Fruit fly (Drosophila melanogaster) whole organism, embryonic: ENCODE data around the gene Phb1.

Experiments used
- ATbp ChIP-seq: fragments of 200-800 bp; sonication (Bioruptor generic); optimal IDR thresholded peaks from 2 replicates; lab custom pipeline; 2017; ENCODE audit warnings: missing biosample characterization, mild to moderate bottlenecking, missing genetic modification characterization, missing genetic modification reagents
- Adf1 ChIP-seq: fragments of 200-800 bp; sonication (Bioruptor generic); IDR thresholded peaks from 2 replicates; pipeline ENCODE4 v1.3.6; 2022; ENCODE audit warnings: missing biosample characterization, missing genetic modification characterization
- Atf-2 ChIP-seq: fragments of 200-800 bp; sonication (Bioruptor generic); optimal IDR thresholded peaks from 2 replicates; lab custom pipeline; 2016; ENCODE audit warnings: missing biosample characterization, missing genetic modification characterization
- Atf6 ChIP-seq: fragments of 200-800 bp; sonication (Bioruptor generic); IDR thresholded peaks from 2 replicates; pipeline ENCODE4 v1.3.6; 2022; ENCODE audit warnings: missing biosample characterization, missing genetic modification characterization
- Awh ChIP-seq: fragments of 200-800 bp; sonication (Bioruptor generic); IDR thresholded peaks from 2 replicates; pipeline ENCODE4, ENCODE4 v1.3.6; 2022; ENCODE audit warnings: missing biosample characterization, missing genetic modification characterization
- B-H2 ChIP-seq: fragments of 200-800 bp; sonication (Bioruptor generic); optimal IDR thresholded peaks from 2 replicates; lab custom pipeline; 2018; ENCODE audit warnings: missing biosample characterization, mild to moderate bottlenecking, missing genetic modification characterization
- CG10366 ChIP-seq: fragments of 200-800 bp; sonication (Bioruptor generic); IDR thresholded peaks from 2 replicates; pipeline ENCODE4 v1.3.6; 2022; ENCODE audit warnings: missing biosample characterization, missing genetic modification characterization
- CG11247 ChIP-seq: fragments of 200-800 bp; sonication (Bioruptor generic); IDR thresholded peaks from 2 replicates; pipeline ENCODE4 v1.3.6; 2022; ENCODE audit warnings: missing biosample characterization, missing genetic modification characterization
- CG12219 ChIP-seq: fragments of 200-800 bp; sonication (Bioruptor generic); optimal IDR thresholded peaks from 3 replicates; lab custom pipeline; 2018; ENCODE audit warnings: missing biosample characterization, mild to moderate bottlenecking, missing genetic modification characterization
- CG14965 ChIP-seq: fragments of 200-800 bp; sonication (Bioruptor generic); optimal IDR thresholded peaks from 2 replicates; lab custom pipeline; 2016; ENCODE audit warnings: missing biosample characterization, missing genetic modification characterization, borderline replicate concordance
- CG15601 ChIP-seq: fragments of 200-800 bp; sonication (Bioruptor generic); optimal IDR thresholded peaks from 3 replicates; lab custom pipeline; 2019; ENCODE audit warnings: missing biosample characterization, mild to moderate bottlenecking, missing genetic modification characterization, moderate library complexity
- CG16815 ChIP-seq: fragments of 200-800 bp; sonication (Bioruptor generic); optimal IDR thresholded peaks from 3 replicates; lab custom pipeline; 2017; ENCODE audit warnings: missing biosample characterization, mild to moderate bottlenecking, missing genetic modification characterization
- CG17829 ChIP-seq: fragments of 200-800 bp; optimal IDR thresholded peaks from 2 replicates; lab custom pipeline; 2019; ENCODE audit warnings: missing biosample characterization, mild to moderate bottlenecking, missing genetic modification characterization, moderate library complexity
- CG30431 ChIP-seq: fragments of 200-800 bp; sonication (Bioruptor generic); optimal IDR thresholded peaks from 2 replicates; lab custom pipeline; 2017; ENCODE audit warnings: missing biosample characterization, missing genetic modification characterization
- CG4360 ChIP-seq: fragments of 200-800 bp; sonication (Bioruptor generic); IDR thresholded peaks from 2 replicates; pipeline ENCODE4 v1.3.6; 2022; ENCODE audit warnings: missing biosample characterization, missing genetic modification characterization
- CG5953 ChIP-seq: fragments of 200-800 bp; sonication (Bioruptor generic); IDR thresholded peaks from 2 replicates; pipeline ENCODE4 v1.3.6; 2022; ENCODE audit warnings: missing biosample characterization, missing genetic modification characterization
- CG6254 ChIP-seq: fragments of 200-800 bp; sonication (Bioruptor generic); optimal IDR thresholded peaks from 3 replicates; lab custom pipeline; 2017; ENCODE audit warnings: mild to moderate bottlenecking, missing biosample characterization, missing genetic modification reagents, missing genetic modification characterization
- CG6854 ChIP-seq: fragments of 200-800 bp; sonication (Bioruptor generic); optimal IDR thresholded peaks from 3 replicates; lab custom pipeline; 2017; ENCODE audit warnings: missing biosample characterization, mild to moderate bottlenecking, missing genetic modification characterization
- CG8478 ChIP-seq: fragments of >200 bp; optimal IDR thresholded peaks from 2 replicates; lab custom pipeline; 2018
- CoRest ChIP-seq: fragments of 200-800 bp; sonication (Bioruptor generic); optimal IDR thresholded peaks from 3 replicates; lab custom pipeline; 2018; ENCODE audit warnings: missing biosample characterization, mild to moderate bottlenecking, missing genetic modification characterization, moderate library complexity
- Deaf1 ChIP-seq: fragments of 200-800 bp; optimal IDR thresholded peaks from 3 replicates; lab custom pipeline; 2019; ENCODE audit warnings: missing biosample characterization, mild to moderate bottlenecking, missing genetic modification characterization, moderate library complexity
- Dek ChIP-seq: fragments of 200-800 bp; sonication (Bioruptor generic); optimal IDR thresholded peaks from 3 replicates; lab custom pipeline; 2019; ENCODE audit warnings: missing biosample characterization, mild to moderate bottlenecking, missing genetic modification characterization, moderate library complexity
- Dip2 ChIP-seq: fragments of 200-800 bp; sonication (Bioruptor generic); IDR thresholded peaks from 2 replicates; pipeline ENCODE4 v1.3.6; 2022; ENCODE audit warnings: missing biosample characterization, missing genetic modification characterization
- Drgx ChIP-seq: fragments of 200-800 bp; sonication (Bioruptor generic); IDR thresholded peaks from 2 replicates; pipeline ENCODE4 v1.3.6; 2022; ENCODE audit warnings: missing biosample characterization, missing genetic modification characterization
- E2f1 ChIP-seq: fragments of 200-800 bp; sonication (Bioruptor generic); IDR thresholded peaks from 2 replicates; pipeline ENCODE4 v1.3.6; 2022; ENCODE audit warnings: missing biosample characterization, missing genetic modification characterization
- HLH3B ChIP-seq: fragments of 200-800 bp; sonication (Bioruptor generic); IDR thresholded peaks from 2 replicates; pipeline ENCODE4 v1.3.6; 2022; ENCODE audit warnings: missing biosample characterization, missing genetic modification characterization
- Hr39 ChIP-seq: fragments of >200 bp; optimal IDR thresholded peaks from 2 replicates; lab custom pipeline; 2017
- Mad ChIP-seq: fragments of 200-800 bp; sonication (Bioruptor generic); optimal IDR thresholded peaks from 2 replicates; lab custom pipeline; 2016; ENCODE audit warnings: missing biosample characterization, missing genetic modification characterization
- Med ChIP-seq: fragments of 200-800 bp; sonication (Bioruptor generic); peaks from one replicate; lab custom pipeline; 2016; ENCODE audit warnings: missing biosample characterization, missing genetic modification characterization, mild to moderate bottlenecking, inconsistent platforms, moderate library complexity
- NC2β ChIP-seq: fragments of 200-800 bp; sonication (Bioruptor generic); optimal IDR thresholded peaks from 2 replicates; lab custom pipeline; 2016; ENCODE audit warnings: missing biosample characterization, missing genetic modification characterization
- Nf-YB ChIP-seq: fragments of 200-800 bp; sonication (Bioruptor generic); optimal IDR thresholded peaks from 3 replicates; lab custom pipeline; 2019; ENCODE audit warnings: missing biosample characterization, mild to moderate bottlenecking, missing genetic modification characterization, moderate library complexity
- Opbp ChIP-seq: fragments of 200-800 bp; sonication (Bioruptor generic); IDR thresholded peaks from 3 replicates; pipeline ENCODE4 v1.3.6; 2022; ENCODE audit warnings: missing biosample characterization, missing genetic modification characterization; ENCODE audit not compliant: partially characterized antibody
- Rfx ChIP-seq: fragments of 200-800 bp; sonication (Bioruptor generic); IDR thresholded peaks from 2 replicates; pipeline ENCODE4 v1.3.6; 2022; ENCODE audit warnings: missing biosample characterization, missing genetic modification characterization
- abd-A ChIP-seq: fragments of 200-800 bp; sonication (Bioruptor generic); optimal IDR thresholded peaks from 3 replicates; lab custom pipeline; 2019; ENCODE audit warnings: missing biosample characterization, mild to moderate bottlenecking, missing genetic modification characterization, moderate library complexity
- ap ChIP-seq: fragments of 200-800 bp; sonication (Bioruptor generic); IDR thresholded peaks from 2 replicates; pipeline ENCODE4 v1.3.6; 2022; ENCODE audit warnings: missing biosample characterization, missing genetic modification characterization
- ato ChIP-seq: fragments of 200-800 bp; sonication (Bioruptor generic); IDR thresholded peaks from 2 replicates; pipeline ENCODE4 v1.3.6; 2022; ENCODE audit warnings: missing biosample characterization, missing genetic modification characterization; ENCODE audit not compliant: partially characterized antibody
- caup ChIP-seq: fragments of 200-800 bp; sonication (Bioruptor generic); optimal IDR thresholded peaks from 3 replicates; lab custom pipeline; 2017; ENCODE audit warnings: missing biosample characterization, mild to moderate bottlenecking, missing genetic modification characterization, moderate library complexity; ENCODE audit not compliant: severe bottlenecking
- chm ChIP-seq: fragments of 200-800 bp; sonication (Bioruptor generic); IDR thresholded peaks from 2 replicates; pipeline ENCODE4 v1.3.6; 2022; ENCODE audit warnings: missing biosample characterization, missing genetic modification characterization
- crol ChIP-seq: fragments of 200-800 bp; sonication (Bioruptor generic); IDR thresholded peaks from 2 replicates; pipeline ENCODE4 v1.3.6; 2022; ENCODE audit warnings: missing biosample characterization, missing genetic modification characterization
- dm ChIP-seq: fragments of 200-800 bp; sonication (Bioruptor generic); optimal IDR thresholded peaks from 3 replicates; lab custom pipeline; 2016; ENCODE audit warnings: missing biosample characterization, missing genetic modification characterization
- ewg ChIP-seq: fragments of 200-800 bp; sonication (Bioruptor generic); optimal IDR thresholded peaks from 3 replicates; lab custom pipeline; 2017; ENCODE audit warnings: mild to moderate bottlenecking, missing biosample characterization, missing genetic modification reagents, missing genetic modification characterization
- fd96Cb ChIP-seq: fragments of 200-800 bp; sonication (Bioruptor generic); optimal IDR thresholded peaks from 2 replicates; lab custom pipeline; 2018; ENCODE audit warnings: missing biosample characterization, mild to moderate bottlenecking, missing genetic modification characterization, moderate library complexity
- nmo ChIP-seq: fragments of 200-800 bp; sonication (Bioruptor generic); optimal IDR thresholded peaks from 2 replicates; lab custom pipeline; 2018; ENCODE audit warnings: missing biosample characterization, mild to moderate bottlenecking, missing genetic modification characterization, moderate library complexity
- pros ChIP-seq: fragments of 200-800 bp; sonication (Bioruptor generic); optimal IDR thresholded peaks from 3 replicates; lab custom pipeline; 2019; ENCODE audit warnings: missing biosample characterization, mild to moderate bottlenecking, missing genetic modification characterization, moderate library complexity
- psq ChIP-seq: fragments of 200-800 bp; sonication (Bioruptor generic); optimal IDR thresholded peaks from 2 replicates; lab custom pipeline; 2017; ENCODE audit warnings: missing biosample characterization, missing genetic modification characterization
- sc ChIP-seq, 3 experiments: fragments of >200 bp in 2 of 3; fragments of 200-800 bp in 1 of 3; sonication (Bioruptor generic) in 1 of 3; optimal IDR thresholded peaks; 2 replicates in 2 of 3; 3 replicates in 1 of 3; lab custom pipeline; 2017; ENCODE audit warnings: mild to moderate bottlenecking in 1 of 3, missing biosample characterization in 1 of 3, missing genetic modification characterization in 1 of 3, missing genetic modification reagents in 1 of 3
- sd ChIP-seq: fragments of 200-800 bp; sonication (Bioruptor generic); optimal IDR thresholded peaks from 3 replicates; lab custom pipeline; 2018; ENCODE audit warnings: missing biosample characterization, mild to moderate bottlenecking, missing genetic modification characterization, moderate library complexity
- seq ChIP-seq: fragments of 200-800 bp; sonication (Bioruptor generic); IDR thresholded peaks from 2 replicates; pipeline ENCODE4 v1.3.6; 2022; ENCODE audit warnings: missing biosample characterization, missing genetic modification characterization
- shn ChIP-seq: fragments of 200-800 bp; sonication (Bioruptor generic); optimal IDR thresholded peaks from 3 replicates; lab custom pipeline; 2016; ENCODE audit warnings: missing biosample characterization, missing genetic modification characterization
- tin ChIP-seq: fragments of 200-800 bp; sonication (Bioruptor generic); optimal IDR thresholded peaks from 3 replicates; lab custom pipeline; 2016; ENCODE audit warnings: missing biosample characterization, missing genetic modification characterization
- tll ChIP-seq, 2 experiments: fragments of 200-800 bp in 1 of 2; fragments of >200 bp in 1 of 2; sonication (Bioruptor generic) in 1 of 2; optimal IDR thresholded peaks; 2 replicates each; lab custom pipeline; 2017 to 2019; ENCODE audit warnings: missing biosample characterization in 2 of 2, missing genetic modification characterization in 2 of 2, mild to moderate bottlenecking in 1 of 2, moderate library complexity in 1 of 2

Gene Phb1

dm6 chr2L:19083320-19083764, 40.3 kb downstream of the Phb1 start:
- TF ChIP-seq Dip2 (GFP tag; lab: Robert Waterston, UW) (no peak), tin (GFP tag; lab: Kevin White, UChicago) (no peak), caup (no peak), CoRest (tag; lab: Kevin White, UChicago) (no peak), CG8478 (lab: Kevin White, UChicago) (no peak), sd (no peak), CG12219 (no peak), CG10366 (GFP tag; lab: Robert Waterston, UW) (peak; percentile 70), fd96Cb (tag; lab: Kevin White, UChicago) (no peak), psq (GFP tag; lab: Kevin White, UChicago) (no peak), shn (GFP tag; lab: Kevin White, UChicago) (no peak), CG6254 (GFP tag; lab: Kevin White, UChicago) (peak; percentile 98), Nf-YB (peak; percentile 93), ato (GFP tag; lab: Robert Waterston, UW) (no peak), chm (GFP tag; lab: Robert Waterston, UW) (no peak), CG6854 (GFP tag; lab: Kevin White, UChicago) (no peak), crol (GFP tag; lab: Robert Waterston, UW) (peak; percentile 25; the same call in 1 of the 2 replicates), CG15601 (no peak), tll (GFP tag; optimal IDR thresholded peaks at IDR 0.05; lab: Kevin White, UChicago) (no peak), ap (GFP tag; lab: Robert Waterston, UW) (no peak), Rfx (GFP tag; lab: Robert Waterston, UW) (no peak), sc (optimal IDR thresholded peaks at IDR 0.05; lab: Kevin White, UChicago) (no peak), sc (GFP tag; optimal IDR thresholded peaks at IDR 0.05; lab: Kevin White, UChicago) (no peak), Med (peak; percentile 25), CG14965 (GFP tag; lab: Kevin White, UChicago) (no peak), Atf-2 (GFP tag; lab: Kevin White, UChicago) (no peak), Adf1 (GFP tag; lab: Robert Waterston, UW) (peak; percentile 24; the same call in 1 of the 2 replicates), B-H2 (GFP tag; lab: Kevin White, UChicago) (no peak), pros (GFP tag; lab: Kevin White, UChicago) (peak; percentile 1), NC2β (GFP tag; lab: Kevin White, UChicago) (no peak), Atf6 (GFP tag; lab: Robert Waterston, UW) (no peak), HLH3B (GFP tag; lab: Robert Waterston, UW) (0 out of 2 replicates have a peak, but pooled peaks have one; percentile 27), CG4360 (GFP tag; lab: Robert Waterston, UW) (peak; percentile 89), Mad (GFP tag; lab: Kevin White, UChicago) (no peak), dm (no peak), Deaf1 (tag; lab: Kevin White, UChicago) (peak; percentile 78), CG5953 (no peak), abd-A (peak; percentile 1), ATbp (no peak), seq (peak; percentile 47; the same call in 1 of the 2 replicates), CG16815 (GFP tag; lab: Kevin White, UChicago) (no peak), Dek (tag; lab: Kevin White, UChicago) (no peak), E2f1 (GFP tag; lab: Robert Waterston, UW) (no peak), Drgx (GFP tag; lab: Robert Waterston, UW) (peak; percentile 15; the same call in 1 of the 2 replicates), Opbp (no peak), CG11247 (GFP tag; lab: Robert Waterston, UW) (no peak), CG17829 (tag; lab: Kevin White, UChicago) (no peak), CG30431 (GFP tag; lab: Kevin White, UChicago) (no peak), nmo (GFP tag; lab: Kevin White, UChicago) (no peak), Awh (GFP tag; lab: Robert Waterston, UW) (no peak), ewg (GFP tag; lab: Kevin White, UChicago) (peak; percentile 51), Hr39 (peak; percentile 98)
